Fruit fly (Drosophila melanogaster) whole organism, wandering third instar larva: Measurements from ENCODE around the gene CG11560.
A peak's percentile ranks its signal among the peaks of the same experiment; 100 is the strongest.

Experiments used
- CG32264 ChIP-seq: fragments of 200-800 bp; sonication (Bioruptor generic); optimal IDR thresholded peaks from 2 replicates; lab custom pipeline; 2016; ENCODE audit warnings: missing biosample characterization, missing genetic modification characterization
- CG9705 ChIP-seq: fragments of 200-800 bp; sonication (Bioruptor generic); optimal IDR thresholded peaks from 2 replicates; lab custom pipeline; 2018; ENCODE audit warnings: missing biosample characterization, mild to moderate bottlenecking, missing genetic modification characterization
- CrebA ChIP-seq: fragments of 200-800 bp; sonication (Bioruptor generic); optimal IDR thresholded peaks from 2 replicates; lab custom pipeline; 2016; ENCODE audit warnings: missing biosample characterization, mild to moderate bottlenecking, missing genetic modification characterization, borderline replicate concordance
- Dfd ChIP-seq: fragments of >200 bp; optimal IDR thresholded peaks from 2 replicates; lab custom pipeline; 2017; ENCODE audit warnings: missing biosample characterization, missing genetic modification characterization
- Dif ChIP-seq: fragments of 200-275, 200-300 bp; sonication (Bioruptor generic); optimal IDR thresholded peaks from 2 replicates; lab custom pipeline; 2018; ENCODE audit warnings: missing biosample characterization, missing genetic modification characterization; ENCODE audit not compliant: partially characterized antibody
- HLH106 ChIP-seq: fragments of 200-800 bp; optimal IDR thresholded peaks from 3 replicates; lab custom pipeline; 2019; ENCODE audit warnings: missing biosample characterization, mild to moderate bottlenecking, missing genetic modification characterization, moderate library complexity
- Hnf4 ChIP-seq: fragments of 200-800 bp; sonication (Bioruptor generic); optimal IDR thresholded peaks from 2 replicates; lab custom pipeline; 2016; ENCODE audit warnings: missing biosample characterization, mild to moderate bottlenecking, missing genetic modification characterization
- Hr83 ChIP-seq: fragments of 200-300 bp; sonication (Bioruptor generic); optimal IDR thresholded peaks from 2 replicates; lab custom pipeline; 2016; ENCODE audit warnings: missing biosample characterization, mild to moderate bottlenecking, missing genetic modification characterization, moderate library complexity; ENCODE audit not compliant: poor library complexity, severe bottlenecking
- Jra ChIP-seq: sonication (Bioruptor generic); optimal IDR thresholded peaks from 2 replicates; lab custom pipeline; 2016; ENCODE audit warnings: missing biosample characterization, missing genetic modification characterization
- Myc ChIP-seq: fragments of >200 bp; optimal IDR thresholded peaks from 2 replicates; lab custom pipeline; 2017
- N ChIP-seq: fragments of >200 bp; optimal IDR thresholded peaks from 2 replicates; lab custom pipeline; 2018; ENCODE audit warnings: missing biosample characterization, missing external identifiers, missing genetic modification characterization
- OdsH ChIP-seq: fragments of 200-800 bp; sonication (Bioruptor generic); optimal IDR thresholded peaks from 2 replicates; lab custom pipeline; 2016; ENCODE audit warnings: missing biosample characterization, mild to moderate bottlenecking, missing genetic modification characterization
- Rel ChIP-seq, 2 experiments: fragments of 200-800 bp; sonication (Bioruptor generic) in 1 of 2; optimal IDR thresholded peaks; 2 replicates in 1 of 2; 3 replicates in 1 of 2; lab custom pipeline; 2016 to 2019; ENCODE audit warnings: mild to moderate bottlenecking in 2 of 2, missing biosample characterization in 2 of 2, missing genetic modification characterization in 2 of 2, moderate library complexity in 1 of 2
- Sp1 ChIP-seq: fragments of 200-800 bp; sonication (Bioruptor generic); optimal IDR thresholded peaks from 3 replicates; lab custom pipeline; 2019; ENCODE audit warnings: missing biosample characterization, mild to moderate bottlenecking, missing genetic modification characterization, moderate library complexity
- Vsx2 ChIP-seq: fragments of 200-300, 225-300 bp; sonication (Bioruptor generic); optimal IDR thresholded peaks from 2 replicates; lab custom pipeline; 2018; ENCODE audit warnings: missing biosample characterization, missing genetic modification characterization; ENCODE audit not compliant: partially characterized antibody
- br ChIP-seq: fragments of 200-800 bp; sonication (Bioruptor generic); optimal IDR thresholded peaks from 2 replicates; lab custom pipeline; 2016; ENCODE audit warnings: missing biosample characterization, missing genetic modification characterization
- brk ChIP-seq: fragments of 200-800 bp; sonication (Bioruptor generic); optimal IDR thresholded peaks from 2 replicates; lab custom pipeline; 2016; ENCODE audit warnings: missing biosample characterization, mild to moderate bottlenecking, missing genetic modification characterization
- dl ChIP-seq, 2 experiments: fragments of 175-275, 200-275 bp in 1 of 2; fragments of 200-275 bp in 1 of 2; sonication (Bioruptor generic); optimal IDR thresholded peaks; lab custom pipeline; 2018; ENCODE audit warnings: mild to moderate bottlenecking in 2 of 2, missing biosample characterization in 2 of 2, missing genetic modification characterization in 2 of 2, moderate library complexity in 2 of 2; ENCODE audit not compliant: partially characterized antibody in 2 of 2, insufficient read depth in 1 of 2
- dmrt93B ChIP-seq: fragments of 200-800 bp; sonication (Bioruptor generic); optimal IDR thresholded peaks from 2 replicates; lab custom pipeline; 2018; ENCODE audit warnings: missing biosample characterization, mild to moderate bottlenecking, missing genetic modification characterization
- dsf ChIP-seq: sonication (Bioruptor generic); optimal IDR thresholded peaks from 2 replicates; lab custom pipeline; 2016; ENCODE audit warnings: missing biosample characterization, missing genetic modification characterization, borderline replicate concordance
- ey ChIP-seq: fragments of 200-800 bp; sonication (Bioruptor generic); optimal IDR thresholded peaks from 2 replicates; lab custom pipeline; 2016; ENCODE audit warnings: missing biosample characterization, missing genetic modification characterization
- foxo ChIP-seq, 2 experiments: fragments of 200-800 bp; sonication (Bioruptor generic); optimal IDR thresholded peaks; 2 replicates in 1 of 2; 3 replicates in 1 of 2; lab custom pipeline; 2016 to 2017; ENCODE audit warnings: missing biosample characterization in 2 of 2, missing genetic modification characterization in 2 of 2
- h ChIP-seq: fragments of 200-800 bp; sonication (Bioruptor generic); optimal IDR thresholded peaks from 3 replicates; lab custom pipeline; 2016; ENCODE audit warnings: missing biosample characterization, mild to moderate bottlenecking, missing genetic modification characterization
- jim ChIP-seq: fragments of 175-275, 200-325 bp; sonication (Bioruptor generic); optimal IDR thresholded peaks from 2 replicates; lab custom pipeline; 2016; ENCODE audit warnings: missing biosample characterization, mild to moderate bottlenecking, missing genetic modification characterization
- lola ChIP-seq: fragments of >200 bp; optimal IDR thresholded peaks from 2 replicates; lab custom pipeline; 2017; ENCODE audit warnings: missing biosample characterization, missing genetic modification characterization
- pan ChIP-seq: fragments of >200 bp; optimal IDR thresholded peaks from 2 replicates; lab custom pipeline; 2017
- psq ChIP-seq: fragments of 200-800 bp; sonication (Bioruptor generic); optimal IDR thresholded peaks from 3 replicates; lab custom pipeline; 2017; ENCODE audit warnings: missing biosample characterization, mild to moderate bottlenecking, missing genetic modification characterization, moderate library complexity
- rgr ChIP-seq: fragments of 200-800 bp; sonication (Bioruptor generic); optimal IDR thresholded peaks from 3 replicates; lab custom pipeline; 2016; ENCODE audit warnings: missing biosample characterization, mild to moderate bottlenecking, missing genetic modification characterization
- sage ChIP-seq: fragments of 200-800 bp; sonication (Bioruptor generic); optimal IDR thresholded peaks from 2 replicates; lab custom pipeline; 2016; ENCODE audit warnings: missing biosample characterization, mild to moderate bottlenecking, missing genetic modification characterization
- sv ChIP-seq: fragments of 200-800 bp; sonication (Bioruptor generic); optimal IDR thresholded peaks from 3 replicates; lab custom pipeline; 2016; ENCODE audit warnings: missing biosample characterization, missing genetic modification characterization
- tai ChIP-seq: sonication (Bioruptor generic); optimal IDR thresholded peaks from 2 replicates; lab custom pipeline; 2016; ENCODE audit warnings: missing biosample characterization, missing genetic modification characterization

Gene CG11560

DNA sequence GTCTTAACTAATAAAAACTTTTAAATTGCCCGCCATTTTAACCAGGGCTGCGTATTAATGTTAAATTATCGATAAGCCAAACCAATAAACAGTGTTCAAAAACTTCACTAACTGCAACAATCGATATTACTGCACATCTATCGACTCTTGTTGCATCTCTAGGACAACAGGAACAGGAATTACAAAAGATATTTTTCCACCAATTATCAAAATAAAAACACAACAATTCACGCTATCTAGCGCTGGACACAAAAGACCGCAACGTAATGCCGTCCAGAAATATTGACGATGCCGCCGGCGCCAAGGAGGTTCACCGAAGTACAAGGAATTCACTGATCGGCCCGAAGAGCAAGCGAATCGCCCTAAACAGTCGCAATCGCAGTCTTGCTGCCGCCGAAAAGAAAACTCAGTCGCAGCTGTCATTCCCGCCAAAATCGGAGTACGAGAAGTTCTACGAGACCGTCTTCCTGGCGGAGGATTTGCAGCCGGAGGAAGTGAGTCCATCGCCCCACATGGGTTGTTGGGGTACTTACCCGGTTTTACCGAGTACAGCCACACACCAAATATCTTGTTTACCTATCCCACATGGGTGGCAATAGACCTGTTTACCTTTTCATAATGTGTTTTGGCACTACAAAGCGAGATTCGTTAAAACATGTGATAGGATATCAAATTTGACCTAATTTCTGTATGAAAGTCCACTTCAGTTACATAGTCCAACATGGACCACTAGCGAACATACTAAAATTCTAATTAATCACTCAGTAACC, 3.7 kb upstream of the CG11560 start, which contains the start of gene vers:
TSS of gene vers (plus strand) at position 136 of the 770 bp plus-strand sequence.
- TF ChIP-seq h (peak; percentile 33), Jra (GFP tag; lab: Kevin White, UChicago) (peak; percentile 14), brk (GFP tag; lab: Kevin White, UChicago) (peak; percentile 48), dsf (GFP tag; lab: Kevin White, UChicago) (no peak), Hr83 (peak; percentile 45), foxo (GFP tag; optimal IDR thresholded peaks at IDR 0.05; lab: Kevin White, UChicago) (peak in 1 of 2 experiments; percentile 23), lola (GFP tag; lab: Kevin White, UChicago) (no peak), Rel (GFP tag; optimal IDR thresholded peaks at IDR 0.05; lab: Kevin White, UChicago) (no peak), Rel (tag; optimal IDR thresholded peaks at IDR 0.05; lab: Kevin White, UChicago) (peak; percentile 36), HLH106 (tag; lab: Kevin White, UChicago) (peak; percentile 10), CG32264 (GFP tag; lab: Kevin White, UChicago) (no peak), jim (GFP tag; lab: Kevin White, UChicago) (no peak), Hnf4 (GFP tag; lab: Kevin White, UChicago) (peak; percentile 57), dl (GFP tag; optimal IDR thresholded peaks at IDR 0.05; lab: Kevin White, UChicago; ENCODE audit: insufficient read depth in 1 of 2, partially characterized antibody in 2 of 2) (no peak), ey (GFP tag; lab: Kevin White, UChicago) (no peak), Dif (GFP tag; lab: Kevin White, UChicago) (no peak), pan (lab: Kevin White, UChicago) (no peak)
- TF ChIP-seq, all 38 proteins: peak for 8

DNA sequence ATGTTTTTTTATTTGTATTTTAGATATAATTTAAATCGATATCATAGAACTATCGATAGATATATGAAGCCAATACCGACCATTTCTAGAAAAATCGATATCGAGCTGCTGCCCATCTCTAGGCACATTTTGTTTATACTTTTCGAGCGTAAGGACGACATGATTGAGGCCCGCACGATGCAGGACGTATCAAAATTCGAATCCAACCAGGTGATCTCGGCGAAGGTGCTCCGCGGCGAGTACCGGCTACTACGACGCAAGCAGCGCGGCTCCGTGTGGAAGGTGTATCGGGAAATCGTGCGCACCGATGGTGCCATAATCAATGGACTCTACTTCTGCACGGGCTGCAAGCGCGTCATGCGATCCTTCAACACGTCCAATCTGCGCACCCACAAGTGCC, 1.7 kb upstream of the CG11560 start, which contains the start of gene ssp:
TSS of gene ssp (plus strand) at position 102 of the 400 bp plus-strand sequence.
- TF ChIP-seq dsf (GFP tag; lab: Kevin White, UChicago), result no peak
- no peak for TF ChIP-seq CrebA
- TF ChIP-seq foxo (GFP tag; optimal IDR thresholded peaks at IDR 0.05; lab: Kevin White, UChicago), result no peak
- TF ChIP-seq rgr, result no peak
- no peak for TF ChIP-seq Myc (lab: Kevin White, UChicago)
- no peak for TF ChIP-seq HLH106 (tag; lab: Kevin White, UChicago)
- no peak for TF ChIP-seq Vsx2 (GFP tag; lab: Kevin White, UChicago)
- TF ChIP-seq Hr83, result no peak
- TF ChIP-seq dmrt93B (GFP tag; lab: Kevin White, UChicago), result no peak
- no peak for TF ChIP-seq brk (GFP tag; lab: Kevin White, UChicago)
- TF ChIP-seq lola (GFP tag; lab: Kevin White, UChicago), result no peak
- no peak for TF ChIP-seq Dif (GFP tag; lab: Kevin White, UChicago)
- TF ChIP-seq dl (GFP tag; optimal IDR thresholded peaks at IDR 0.05; lab: Kevin White, UChicago; ENCODE audit: insufficient read depth in 1 of 2, partially characterized antibody in 2 of 2), result no peak
- TF ChIP-seq Rel (GFP tag; optimal IDR thresholded peaks at IDR 0.05; lab: Kevin White, UChicago), result no peak
- TF ChIP-seq Rel (tag; optimal IDR thresholded peaks at IDR 0.05; lab: Kevin White, UChicago), result no peak
- TF ChIP-seq psq (GFP tag; lab: Kevin White, UChicago), result no peak
- no peak for TF ChIP-seq sv (GFP tag; lab: Kevin White, UChicago)
- no peak for TF ChIP-seq h
- TF ChIP-seq, all 38 proteins: peak for 0

DNA sequence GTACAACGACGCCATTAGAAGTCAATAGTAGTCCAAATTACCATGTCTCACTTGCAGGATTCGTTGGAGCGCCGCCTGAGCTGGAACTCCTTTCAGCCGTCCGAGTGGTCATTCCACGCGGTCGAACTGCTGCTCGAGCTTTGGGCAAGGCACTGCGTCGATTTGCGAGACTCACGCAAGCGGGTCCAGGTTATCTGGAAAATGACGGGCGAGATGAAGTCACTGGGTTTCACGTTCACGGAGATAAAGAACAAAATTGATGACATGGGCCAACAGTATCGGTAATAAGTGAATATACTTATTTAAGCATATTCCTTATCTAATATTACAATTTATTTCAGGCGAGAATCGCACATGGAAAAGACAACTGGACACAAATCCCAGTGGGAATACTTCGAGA, 1.2 kb upstream of the CG11560 start:
- TF ChIP-seq Dif (GFP tag; lab: Kevin White, UChicago), result no peak
- no peak for TF ChIP-seq psq (GFP tag; lab: Kevin White, UChicago)
- no peak for TF ChIP-seq brk (GFP tag; lab: Kevin White, UChicago)
- no peak for TF ChIP-seq rgr
- no peak for TF ChIP-seq HLH106 (tag; lab: Kevin White, UChicago)
- TF ChIP-seq Sp1 (GFP tag; lab: Kevin White, UChicago), result no peak
- no peak for TF ChIP-seq CG9705

DNA sequence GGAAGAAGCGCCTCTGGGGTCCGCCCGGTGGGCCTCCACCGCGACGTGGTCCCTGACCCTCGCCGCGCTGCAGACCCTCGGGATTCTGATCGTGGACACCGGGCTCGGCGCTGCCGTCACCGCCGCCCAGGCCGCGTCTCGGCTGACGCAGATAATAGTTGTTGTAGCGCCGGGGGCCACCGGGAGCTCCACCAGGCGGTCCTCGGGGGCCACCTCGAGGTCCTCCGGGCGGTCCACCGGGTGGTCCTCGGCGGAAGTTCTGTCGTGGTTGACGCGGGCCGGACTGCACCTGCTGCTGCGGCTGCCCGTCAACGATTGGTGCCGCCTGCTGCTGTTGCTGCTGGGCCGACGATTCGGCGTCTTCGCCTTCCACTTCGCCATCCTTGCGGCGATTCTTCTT, 3.1 kb downstream of the CG11560 start:
- no peak for TF ChIP-seq brk (GFP tag; lab: Kevin White, UChicago)
- TF ChIP-seq CG32264 (GFP tag; lab: Kevin White, UChicago), result no peak
- peak; percentile 99 for TF ChIP-seq Dfd (GFP tag; lab: Kevin White, UChicago)
- TF ChIP-seq, all 38 proteins: peak for 1

DNA sequence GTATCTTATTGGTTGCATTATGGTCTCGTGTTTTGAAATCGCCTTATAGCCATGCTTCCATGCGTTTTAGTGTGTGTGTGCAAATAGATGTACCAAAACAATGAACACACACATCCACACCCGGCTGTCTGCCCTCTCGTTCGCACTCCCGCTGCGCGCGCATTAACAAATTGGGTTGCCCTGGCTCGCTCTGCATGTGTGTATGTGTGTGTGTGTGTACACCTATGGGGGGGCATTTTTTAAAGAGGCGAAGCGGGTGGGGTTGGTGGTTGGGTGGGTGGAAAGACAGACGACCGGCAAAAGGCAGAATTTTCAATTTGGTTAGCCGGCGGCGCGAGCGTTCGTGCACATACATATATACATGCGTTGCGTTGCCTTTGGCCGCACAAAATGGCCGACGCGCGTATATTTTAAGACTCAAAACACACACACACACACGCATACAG, 4.3 kb downstream of the CG11560 start:
- peak; percentile 36 for TF ChIP-seq HLH106 (tag; lab: Kevin White, UChicago)
- TF ChIP-seq psq (GFP tag; lab: Kevin White, UChicago), result peak; percentile 47
- peak; percentile 93 for TF ChIP-seq N (GFP tag; lab: Kevin White, UChicago)
- TF ChIP-seq pan (lab: Kevin White, UChicago), result no peak
- no peak for TF ChIP-seq lola (GFP tag; lab: Kevin White, UChicago)
- TF ChIP-seq Dfd (GFP tag; lab: Kevin White, UChicago), result no peak
- TF ChIP-seq OdsH (GFP tag; lab: Kevin White, UChicago), result no peak
- TF ChIP-seq Hr83, result peak; percentile 87
- TF ChIP-seq CG9705, result peak; percentile 6
- TF ChIP-seq rgr, result peak; percentile 54
- TF ChIP-seq brk (GFP tag; lab: Kevin White, UChicago), result no peak
- TF ChIP-seq sv (GFP tag; lab: Kevin White, UChicago), result no peak
- no peak for TF ChIP-seq CrebA
- TF ChIP-seq Rel (GFP tag; optimal IDR thresholded peaks at IDR 0.05; lab: Kevin White, UChicago), result no peak
- TF ChIP-seq Rel (tag; optimal IDR thresholded peaks at IDR 0.05; lab: Kevin White, UChicago), result peak; percentile 76
- no peak for TF ChIP-seq Vsx2 (GFP tag; lab: Kevin White, UChicago)
- TF ChIP-seq dsf (GFP tag; lab: Kevin White, UChicago), result no peak
- TF ChIP-seq Hnf4 (GFP tag; lab: Kevin White, UChicago), result no peak
- TF ChIP-seq h, result peak; percentile 74
- no peak for TF ChIP-seq jim (GFP tag; lab: Kevin White, UChicago)
- TF ChIP-seq br (GFP tag; lab: Kevin White, UChicago), result no peak
- TF ChIP-seq sage, result no peak
- TF ChIP-seq foxo (GFP tag; optimal IDR thresholded peaks at IDR 0.05; lab: Kevin White, UChicago), result peak in 1 of 2 experiments; percentile 34
- no peak for TF ChIP-seq dmrt93B (GFP tag; lab: Kevin White, UChicago)
- TF ChIP-seq Sp1 (GFP tag; lab: Kevin White, UChicago), result peak; percentile 36
- TF ChIP-seq tai (GFP tag; lab: Kevin White, UChicago), result no peak
